Worm (Caenorhabditis elegans) whole organism, late embryonic: ENCODE results near the gene T27C5.12.

ENCODE experiments used
- ceh-6 ChIP-seq: fragments of 200-800 bp; sonication (Bioruptor generic); optimal IDR thresholded peaks from 2 replicates; lab custom pipeline; 2018; ENCODE audit warnings: mild to moderate bottlenecking, missing genetic modification characterization, missing compliant biosample characterization
- fkh-10 ChIP-seq: fragments of 150-350 bp; optimal IDR thresholded peaks from 2 replicates; lab custom pipeline; 2014; ENCODE audit warnings: missing biosample characterization, missing genetic modification reagents, missing genetic modification characterization
- pha-2 ChIP-seq: sonication (generic microtip); optimal IDR thresholded peaks from 2 replicates; lab custom pipeline; 2017; ENCODE audit warnings: mild to moderate bottlenecking, missing genetic modification characterization, missing compliant biosample characterization

- no peak for TF ChIP-seq pha-2 (tag; lab: Kevin White, UChicago)
- TF ChIP-seq ceh-6 (GFP tag; lab: Kevin White, UChicago), result no peak
- TF ChIP-seq fkh-10 (GFP tag; lab: Kevin White, UChicago), result no peak
Observed at ce11 chrV:17376639-17377038, 38.4 kb upstream of the T27C5.12 start, which contains the start of gene Y20C6A.1.
